Worm (Caenorhabditis elegans): ENCODE results near the gene K01D12.10.

Gene K01D12.10

ce11 chrV:12429039-12429438 is 23.0 kb downstream of the K01D12.10 start, which contains the start of gene C54D10.5:
C54D10.5 (plus strand) TSS chrV:12429339.
- TF ChIP-seq hlh-6 (tag; optimal IDR thresholded peaks at IDR 0.05) (no peak), dve-1 (tag; optimal IDR thresholded peaks at IDR 0.05) (no peak), madf-2 (tag; optimal IDR thresholded peaks at IDR 0.05) (no peak), ceh-6 (GFP tag; optimal IDR thresholded peaks at IDR 0.05) (no peak), odd-2 (tag; optimal IDR thresholded peaks at IDR 0.05) (no peak)

- no peak for TF ChIP-seq nhr-11 (tag; optimal IDR thresholded peaks at IDR 0.05)
- no peak for TF ChIP-seq nfya-1 (tag; optimal IDR thresholded peaks at IDR 0.05)
- no peak for TF ChIP-seq ceh-9 (tag; optimal IDR thresholded peaks at IDR 0.05)
- no peak for TF ChIP-seq elt-2 (tag; optimal IDR thresholded peaks at IDR 0.05)
- no peak for TF ChIP-seq ceh-18 (tag; optimal IDR thresholded peaks at IDR 0.05)
- no peak for TF ChIP-seq ceh-19 (GFP tag; optimal IDR thresholded peaks at IDR 0.05)
- no peak for TF ChIP-seq hlh-13 (GFP tag; optimal IDR thresholded peaks at IDR 0.05)
- no peak for TF ChIP-seq pag-3 (tag; optimal IDR thresholded peaks at IDR 0.05; ENCODE audit: borderline replicate concordance)
- no peak for TF ChIP-seq rnt-1 (tag; optimal IDR thresholded peaks at IDR 0.05)
- no peak for TF ChIP-seq pros-1 (tag; optimal IDR thresholded peaks at IDR 0.05)
- no peak for TF ChIP-seq pha-4 (tag; optimal IDR thresholded peaks at IDR 0.05)
- no peak for TF ChIP-seq ref-2 (tag; optimal IDR thresholded peaks at IDR 0.05)
- TF ChIP-seq pat-9 (tag; optimal IDR thresholded peaks at IDR 0.05): no peak
- TF ChIP-seq unc-3 (GFP tag; conservative IDR thresholded peaks at IDR 0.05): no peak
- TF ChIP-seq unc-3 (tag; optimal IDR thresholded peaks at IDR 0.05): no peak
- no peak for TF ChIP-seq lim-6 (tag; optimal IDR thresholded peaks at IDR 0.05)
- TF ChIP-seq Y22D7AL.16 (tag; optimal IDR thresholded peaks at IDR 0.05): no peak
These were observed 26.1 kb downstream of the K01D12.10 start, which contains the start of gene C54D10.13 for ce11 chrV:12432111-12432510. C54D10.13 (minus strand) TSS chrV:12432289.

- TF ChIP-seq pat-9 (tag; optimal IDR thresholded peaks at IDR 0.05) (no peak), ahr-1 (tag; optimal IDR thresholded peaks at IDR 0.05) (no peak), unc-55 (GFP tag; optimal IDR thresholded peaks at IDR 0.05) (no peak), sdc-2 (tag; optimal IDR thresholded peaks at IDR 0.05) (no peak), ceh-19 (GFP tag; optimal IDR thresholded peaks at IDR 0.05) (no peak), zip-5 (tag; optimal IDR thresholded peaks at IDR 0.05) (no peak), lim-6 (tag; optimal IDR thresholded peaks at IDR 0.05) (no peak), K09A11.1 (tag; optimal IDR thresholded peaks at IDR 0.05; ENCODE audit: insufficient read depth) (no peak), fkh-10 (GFP tag; optimal IDR thresholded peaks at IDR 0.05) (no peak), pqm-1 (tag; optimal IDR thresholded peaks at IDR 0.05) (no peak), tbx-7 (tag; optimal IDR thresholded peaks at IDR 0.05) (no peak), T23F11.4 (GFP tag; optimal IDR thresholded peaks at IDR 0.05) (no peak), ceh-45 (GFP tag; IDR thresholded peaks at IDR 0.05) (no peak), hlh-15 (tag; optimal IDR thresholded peaks at IDR 0.05) (no peak), ceh-30 (tag; optimal IDR thresholded peaks at IDR 0.05) (no peak), Y22D7AL.16 (tag; optimal IDR thresholded peaks at IDR 0.05) (no peak), ets-4 (tag; optimal IDR thresholded peaks at IDR 0.05) (no peak), C08G9.2 (tag; optimal IDR thresholded peaks at IDR 0.05) (no peak), ama-1 (optimal IDR thresholded peaks at IDR 0.05) (no peak), mec-3 (tag; optimal IDR thresholded peaks at IDR 0.05; ENCODE audit: borderline replicate concordance) (no peak)
These were observed 27.1 kb downstream of the K01D12.10 start for ce11 chrV:12433105-12433504.

- TF ChIP-seq hlh-15 (tag; optimal IDR thresholded peaks at IDR 0.05) (no peak), tbx-2 (tag; optimal IDR thresholded peaks at IDR 0.05) (no peak), ceh-9 (tag; optimal IDR thresholded peaks at IDR 0.05) (no peak), ceh-14 (tag; optimal IDR thresholded peaks at IDR 0.05) (no peak), elt-2 (tag; optimal IDR thresholded peaks at IDR 0.05) (no peak), ahr-1 (tag; optimal IDR thresholded peaks at IDR 0.05) (no peak), ceh-22 (tag; optimal IDR thresholded peaks at IDR 0.05) (no peak), ref-2 (tag; optimal IDR thresholded peaks at IDR 0.05) (no peak), unc-55 (GFP tag; optimal IDR thresholded peaks at IDR 0.05) (no peak), ceh-45 (GFP tag; IDR thresholded peaks at IDR 0.05) (no peak), Y22D7AL.16 (tag; optimal IDR thresholded peaks at IDR 0.05) (no peak), eyg-1 (tag; optimal IDR thresholded peaks at IDR 0.05) (no peak)
These were observed 27.7 kb downstream of the K01D12.10 start, which contains the start of gene srh-25 for ce11 chrV:12433717-12434116. srh-25 (minus strand) TSS chrV:12433817.
